Fruit fly (Drosophila melanogaster) whole organism, adult: ENCODE results near the gene CG4880.

ENCODE experiments used
- CG1620 ChIP-seq: fragments of 200-800 bp; sonication (Bioruptor generic); optimal IDR thresholded peaks from 2 replicates; lab custom pipeline; 2016; ENCODE audit warnings: missing biosample characterization, missing genetic modification characterization
- CG5204 ChIP-seq: fragments of 200-800 bp; sonication (Bioruptor generic); optimal IDR thresholded peaks from 2 replicates; lab custom pipeline; 2016; ENCODE audit warnings: missing biosample characterization, missing genetic modification characterization
- Clk ChIP-seq: fragments of 200-800 bp; sonication (Bioruptor generic); optimal IDR thresholded peaks from 2 replicates; lab custom pipeline; 2017; ENCODE audit warnings: missing biosample characterization, missing genetic modification characterization
- cic ChIP-seq: fragments of 200-800 bp; sonication (Bioruptor generic); optimal IDR thresholded peaks from 2 replicates; lab custom pipeline; 2017; ENCODE audit warnings: missing biosample characterization, mild to moderate bottlenecking, missing genetic modification characterization, moderate library complexity
- cnc ChIP-seq, 2 experiments: fragments of >200 bp; optimal IDR thresholded peaks; 2 replicates each; lab custom pipeline; 2017
- kay ChIP-seq: fragments of 200-800 bp; sonication (Bioruptor generic); peaks from one replicate; lab custom pipeline; 2016; ENCODE audit warnings: missing biosample characterization, missing genetic modification characterization, borderline replicate concordance
- toe ChIP-seq: fragments of 200-800 bp; sonication (Bioruptor generic); optimal IDR thresholded peaks from 2 replicates; lab custom pipeline; 2016; ENCODE audit warnings: missing biosample characterization, missing genetic modification characterization

- TF ChIP-seq cnc (optimal IDR thresholded peaks at IDR 0.05; lab: Kevin White, UChicago) = no peak
- no peak for TF ChIP-seq CG5204 (GFP tag; lab: Kevin White, UChicago)
- TF ChIP-seq toe = no peak
- TF ChIP-seq Clk (GFP tag; lab: Kevin White, UChicago) = no peak
- no peak for TF ChIP-seq CG1620 (GFP tag; lab: Kevin White, UChicago)
- no peak for TF ChIP-seq kay (GFP tag; lab: Kevin White, UChicago)
- TF ChIP-seq cic = no peak
Measured at dm6 chrX:16889510-16889909, 2.9 kb downstream of the CG4880 start, which contains the start of gene CG13002.
